Fruit fly (Drosophila melanogaster) whole organism, wandering third instar larva: ENCODE data around the gene Pex10.

Experiments used
- Abd-B ChIP-seq: fragments of >200 bp; optimal IDR thresholded peaks from 2 replicates; lab custom pipeline; 2017; ENCODE audit warnings: missing biosample characterization, missing genetic modification characterization
- CG32264 ChIP-seq: fragments of 200-800 bp; sonication (Bioruptor generic); optimal IDR thresholded peaks from 2 replicates; lab custom pipeline; 2016; ENCODE audit warnings: missing biosample characterization, missing genetic modification characterization
- CG9705 ChIP-seq: fragments of 200-800 bp; sonication (Bioruptor generic); optimal IDR thresholded peaks from 2 replicates; lab custom pipeline; 2018; ENCODE audit warnings: missing biosample characterization, mild to moderate bottlenecking, missing genetic modification characterization
- CrebA ChIP-seq: fragments of 200-800 bp; sonication (Bioruptor generic); optimal IDR thresholded peaks from 2 replicates; lab custom pipeline; 2016; ENCODE audit warnings: missing biosample characterization, mild to moderate bottlenecking, missing genetic modification characterization, borderline replicate concordance
- Dfd ChIP-seq: fragments of >200 bp; optimal IDR thresholded peaks from 2 replicates; lab custom pipeline; 2017; ENCODE audit warnings: missing biosample characterization, missing genetic modification characterization
- Dif ChIP-seq: fragments of 200-275, 200-300 bp; sonication (Bioruptor generic); optimal IDR thresholded peaks from 2 replicates; lab custom pipeline; 2018; ENCODE audit warnings: missing biosample characterization, missing genetic modification characterization; ENCODE audit not compliant: partially characterized antibody
- GATAd ChIP-seq: sonication (Bioruptor generic); optimal IDR thresholded peaks from 2 replicates; lab custom pipeline; 2016; ENCODE audit warnings: missing biosample characterization, missing genetic modification characterization
- HLH106 ChIP-seq: fragments of 200-800 bp; optimal IDR thresholded peaks from 3 replicates; lab custom pipeline; 2019; ENCODE audit warnings: missing biosample characterization, mild to moderate bottlenecking, missing genetic modification characterization, moderate library complexity
- Hnf4 ChIP-seq: fragments of 200-800 bp; sonication (Bioruptor generic); optimal IDR thresholded peaks from 2 replicates; lab custom pipeline; 2016; ENCODE audit warnings: missing biosample characterization, mild to moderate bottlenecking, missing genetic modification characterization
- Hr78 ChIP-seq: fragments of >200 bp; optimal IDR thresholded peaks from 2 replicates; lab custom pipeline; 2017; ENCODE audit warnings: missing biosample characterization, missing genetic modification characterization
- Hr83 ChIP-seq: fragments of 200-300 bp; sonication (Bioruptor generic); optimal IDR thresholded peaks from 2 replicates; lab custom pipeline; 2016; ENCODE audit warnings: missing biosample characterization, mild to moderate bottlenecking, missing genetic modification characterization, moderate library complexity; ENCODE audit not compliant: poor library complexity, severe bottlenecking
- Jra ChIP-seq: sonication (Bioruptor generic); optimal IDR thresholded peaks from 2 replicates; lab custom pipeline; 2016; ENCODE audit warnings: missing biosample characterization, missing genetic modification characterization
- Mio ChIP-seq: sonication (Bioruptor generic); optimal IDR thresholded peaks from 2 replicates; lab custom pipeline; 2016; ENCODE audit warnings: missing biosample characterization, missing genetic modification characterization
- Myc ChIP-seq: fragments of >200 bp; optimal IDR thresholded peaks from 2 replicates; lab custom pipeline; 2017
- N ChIP-seq: fragments of >200 bp; optimal IDR thresholded peaks from 2 replicates; lab custom pipeline; 2018; ENCODE audit warnings: missing biosample characterization, missing external identifiers, missing genetic modification characterization
- OdsH ChIP-seq: fragments of 200-800 bp; sonication (Bioruptor generic); optimal IDR thresholded peaks from 2 replicates; lab custom pipeline; 2016; ENCODE audit warnings: missing biosample characterization, mild to moderate bottlenecking, missing genetic modification characterization
- Rel ChIP-seq, 2 experiments: fragments of 200-800 bp; sonication (Bioruptor generic) in 1 of 2; optimal IDR thresholded peaks; 2 replicates in 1 of 2; 3 replicates in 1 of 2; lab custom pipeline; 2016 to 2019; ENCODE audit warnings: mild to moderate bottlenecking in 2 of 2, missing biosample characterization in 2 of 2, missing genetic modification characterization in 2 of 2, moderate library complexity in 1 of 2
- Sp1 ChIP-seq: fragments of 200-800 bp; sonication (Bioruptor generic); optimal IDR thresholded peaks from 3 replicates; lab custom pipeline; 2019; ENCODE audit warnings: missing biosample characterization, mild to moderate bottlenecking, missing genetic modification characterization, moderate library complexity
- Vsx2 ChIP-seq: fragments of 200-300, 225-300 bp; sonication (Bioruptor generic); optimal IDR thresholded peaks from 2 replicates; lab custom pipeline; 2018; ENCODE audit warnings: missing biosample characterization, missing genetic modification characterization; ENCODE audit not compliant: partially characterized antibody
- br ChIP-seq: fragments of 200-800 bp; sonication (Bioruptor generic); optimal IDR thresholded peaks from 2 replicates; lab custom pipeline; 2016; ENCODE audit warnings: missing biosample characterization, missing genetic modification characterization
- brk ChIP-seq: fragments of 200-800 bp; sonication (Bioruptor generic); optimal IDR thresholded peaks from 2 replicates; lab custom pipeline; 2016; ENCODE audit warnings: missing biosample characterization, mild to moderate bottlenecking, missing genetic modification characterization
- dl ChIP-seq, 2 experiments: fragments of 175-275, 200-275 bp in 1 of 2; fragments of 200-275 bp in 1 of 2; sonication (Bioruptor generic); optimal IDR thresholded peaks; lab custom pipeline; 2018; ENCODE audit warnings: mild to moderate bottlenecking in 2 of 2, missing biosample characterization in 2 of 2, missing genetic modification characterization in 2 of 2, moderate library complexity in 2 of 2; ENCODE audit not compliant: partially characterized antibody in 2 of 2, insufficient read depth in 1 of 2
- dmrt93B ChIP-seq: fragments of 200-800 bp; sonication (Bioruptor generic); optimal IDR thresholded peaks from 2 replicates; lab custom pipeline; 2018; ENCODE audit warnings: missing biosample characterization, mild to moderate bottlenecking, missing genetic modification characterization
- dsf ChIP-seq: sonication (Bioruptor generic); optimal IDR thresholded peaks from 2 replicates; lab custom pipeline; 2016; ENCODE audit warnings: missing biosample characterization, missing genetic modification characterization, borderline replicate concordance
- ey ChIP-seq: fragments of 200-800 bp; sonication (Bioruptor generic); optimal IDR thresholded peaks from 2 replicates; lab custom pipeline; 2016; ENCODE audit warnings: missing biosample characterization, missing genetic modification characterization
- foxo ChIP-seq, 2 experiments: fragments of 200-800 bp; sonication (Bioruptor generic); optimal IDR thresholded peaks; 2 replicates in 1 of 2; 3 replicates in 1 of 2; lab custom pipeline; 2016 to 2017; ENCODE audit warnings: missing biosample characterization in 2 of 2, missing genetic modification characterization in 2 of 2
- fru ChIP-seq: fragments of 200-800 bp; sonication (Bioruptor generic); optimal IDR thresholded peaks from 3 replicates; lab custom pipeline; 2016; ENCODE audit warnings: missing biosample characterization, mild to moderate bottlenecking, missing genetic modification characterization
- h ChIP-seq: fragments of 200-800 bp; sonication (Bioruptor generic); optimal IDR thresholded peaks from 3 replicates; lab custom pipeline; 2016; ENCODE audit warnings: missing biosample characterization, mild to moderate bottlenecking, missing genetic modification characterization
- jim ChIP-seq: fragments of 175-275, 200-325 bp; sonication (Bioruptor generic); optimal IDR thresholded peaks from 2 replicates; lab custom pipeline; 2016; ENCODE audit warnings: missing biosample characterization, mild to moderate bottlenecking, missing genetic modification characterization
- lola ChIP-seq: fragments of >200 bp; optimal IDR thresholded peaks from 2 replicates; lab custom pipeline; 2017; ENCODE audit warnings: missing biosample characterization, missing genetic modification characterization
- pan ChIP-seq: fragments of >200 bp; optimal IDR thresholded peaks from 2 replicates; lab custom pipeline; 2017
- psq ChIP-seq: fragments of 200-800 bp; sonication (Bioruptor generic); optimal IDR thresholded peaks from 3 replicates; lab custom pipeline; 2017; ENCODE audit warnings: missing biosample characterization, mild to moderate bottlenecking, missing genetic modification characterization, moderate library complexity
- rgr ChIP-seq: fragments of 200-800 bp; sonication (Bioruptor generic); optimal IDR thresholded peaks from 3 replicates; lab custom pipeline; 2016; ENCODE audit warnings: missing biosample characterization, mild to moderate bottlenecking, missing genetic modification characterization
- sage ChIP-seq: fragments of 200-800 bp; sonication (Bioruptor generic); optimal IDR thresholded peaks from 2 replicates; lab custom pipeline; 2016; ENCODE audit warnings: missing biosample characterization, mild to moderate bottlenecking, missing genetic modification characterization
- sv ChIP-seq: fragments of 200-800 bp; sonication (Bioruptor generic); optimal IDR thresholded peaks from 3 replicates; lab custom pipeline; 2016; ENCODE audit warnings: missing biosample characterization, missing genetic modification characterization
- tai ChIP-seq: sonication (Bioruptor generic); optimal IDR thresholded peaks from 2 replicates; lab custom pipeline; 2016; ENCODE audit warnings: missing biosample characterization, missing genetic modification characterization
- usp ChIP-seq: fragments of >200 bp; optimal IDR thresholded peaks from 2 replicates; lab custom pipeline; 2017; ENCODE audit warnings: missing biosample characterization, missing genetic modification characterization
- woc ChIP-seq: sonication (Bioruptor generic); optimal IDR thresholded peaks from 2 replicates; lab custom pipeline; 2016; ENCODE audit warnings: missing biosample characterization, mild to moderate bottlenecking, missing genetic modification characterization

Pex10 gene

dm6 chr3L:1584781-1585180 lies 26.8 kb downstream of the Pex10 start:
- peak; percentile 60 for TF ChIP-seq sage (GFP tag; lab: Kevin White, UChicago)
- TF ChIP-seq woc, result peak; percentile 72
- peak; percentile 30 for TF ChIP-seq CG9705 (GFP tag; lab: Kevin White, UChicago)
- TF ChIP-seq Sp1 (GFP tag; lab: Kevin White, UChicago), result peak; percentile 0
- TF ChIP-seq foxo (GFP tag; optimal IDR thresholded peaks at IDR 0.05; lab: Kevin White, UChicago), result peak in 1 of 2 experiments; percentile 39
- TF ChIP-seq pan (lab: Kevin White, UChicago), result no peak
- TF ChIP-seq Hr78 (GFP tag; lab: Kevin White, UChicago), result no peak
- TF ChIP-seq Jra, result no peak
- no peak for TF ChIP-seq Rel (GFP tag; optimal IDR thresholded peaks at IDR 0.05; lab: Kevin White, UChicago)
- TF ChIP-seq Rel (tag; optimal IDR thresholded peaks at IDR 0.05; lab: Kevin White, UChicago), result no peak
- no peak for TF ChIP-seq sv (GFP tag; lab: Kevin White, UChicago)
- TF ChIP-seq ey (GFP tag; lab: Kevin White, UChicago), result peak; percentile 38
- TF ChIP-seq CG32264, result peak; percentile 71
- TF ChIP-seq HLH106 (tag; lab: Kevin White, UChicago), result peak; percentile 72
- TF ChIP-seq brk (GFP tag; lab: Kevin White, UChicago), result no peak
- TF ChIP-seq h, result peak; percentile 78
- TF ChIP-seq Abd-B (GFP tag; lab: Kevin White, UChicago), result no peak
- TF ChIP-seq Mio (GFP tag; lab: Kevin White, UChicago), result no peak
- TF ChIP-seq dsf (GFP tag; lab: Kevin White, UChicago), result no peak
- TF ChIP-seq rgr (GFP tag; lab: Kevin White, UChicago), result no peak
- TF ChIP-seq jim (GFP tag; lab: Kevin White, UChicago), result no peak
- peak; percentile 46 for TF ChIP-seq br (GFP tag; lab: Kevin White, UChicago)
- no peak for TF ChIP-seq psq (GFP tag; lab: Kevin White, UChicago)
- peak; percentile 61 for TF ChIP-seq dmrt93B (GFP tag; lab: Kevin White, UChicago)

DNA sequence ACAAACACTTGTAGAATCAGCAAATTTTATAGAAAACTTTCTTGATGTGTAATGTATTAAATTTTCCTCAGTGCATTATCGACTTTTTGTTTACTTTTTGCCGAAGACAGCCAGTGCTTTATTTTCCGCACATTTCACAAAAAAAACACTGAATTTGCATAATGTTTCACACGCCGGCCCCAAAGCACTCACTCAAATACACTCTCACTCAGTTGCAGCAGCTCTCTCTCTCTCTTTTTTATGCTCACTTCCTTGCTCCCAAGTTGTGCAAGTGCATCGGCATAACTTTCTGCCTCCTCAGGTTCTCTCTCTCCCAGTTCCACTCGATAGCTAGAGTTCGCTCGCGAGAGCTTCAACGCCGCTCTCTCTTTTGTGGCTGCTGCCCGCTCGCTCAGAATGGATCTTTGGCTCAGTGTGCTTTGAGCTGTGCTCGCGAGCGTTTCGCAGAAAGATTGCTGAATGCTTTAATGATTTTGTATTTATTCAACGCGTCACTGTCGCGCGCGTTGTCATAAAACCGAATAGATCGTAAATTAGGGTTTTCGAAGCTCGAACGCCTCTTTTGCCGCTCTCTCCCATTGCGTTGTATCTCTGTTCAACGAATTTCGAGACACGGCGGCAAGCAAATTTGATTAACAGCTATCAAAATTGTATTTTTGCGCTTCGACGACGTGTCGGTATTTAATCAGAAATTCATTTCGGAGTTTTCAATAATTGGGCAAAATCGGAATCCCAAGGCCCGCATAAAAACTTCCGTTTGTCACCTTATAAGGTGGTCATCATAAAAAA lies 28.4 kb downstream of the Pex10 start:
- TF ChIP-seq dl (GFP tag; optimal IDR thresholded peaks at IDR 0.05; lab: Kevin White, UChicago; ENCODE audit: insufficient read depth in 1 of 2, partially characterized antibody in 2 of 2), result peak; percentile 96 to 98
- no peak for TF ChIP-seq GATAd (GFP tag; lab: Kevin White, UChicago)
- peak; percentile 64 for TF ChIP-seq Rel (GFP tag; optimal IDR thresholded peaks at IDR 0.05; lab: Kevin White, UChicago)
- peak; percentile 10 for TF ChIP-seq Rel (tag; optimal IDR thresholded peaks at IDR 0.05; lab: Kevin White, UChicago)
- peak; percentile 48 for TF ChIP-seq fru (GFP tag; lab: Kevin White, UChicago)
- peak; percentile 90 for TF ChIP-seq h
- no peak for TF ChIP-seq Mio (GFP tag; lab: Kevin White, UChicago)
- no peak for TF ChIP-seq OdsH
- peak; percentile 86 for TF ChIP-seq CrebA (GFP tag; lab: Kevin White, UChicago)
- peak; percentile 35 for TF ChIP-seq Hnf4 (GFP tag; lab: Kevin White, UChicago)
- TF ChIP-seq lola (GFP tag; lab: Kevin White, UChicago), result no peak
- peak; percentile 45 for TF ChIP-seq CG32264
- no peak for TF ChIP-seq ey (GFP tag; lab: Kevin White, UChicago)
- no peak for TF ChIP-seq Myc
- TF ChIP-seq pan (lab: Kevin White, UChicago), result no peak
- peak; percentile 37 for TF ChIP-seq Sp1 (GFP tag; lab: Kevin White, UChicago)
- TF ChIP-seq br (GFP tag; lab: Kevin White, UChicago), result peak; percentile 49
- no peak for TF ChIP-seq Hr78 (GFP tag; lab: Kevin White, UChicago)
- no peak for TF ChIP-seq dmrt93B (GFP tag; lab: Kevin White, UChicago)
- no peak for TF ChIP-seq sv (GFP tag; lab: Kevin White, UChicago)
- peak; percentile 41 for TF ChIP-seq psq (GFP tag; lab: Kevin White, UChicago)
- no peak for TF ChIP-seq dsf (GFP tag; lab: Kevin White, UChicago)
- TF ChIP-seq rgr (GFP tag; lab: Kevin White, UChicago), result peak; percentile 44
- peak; percentile 74 for TF ChIP-seq sage (GFP tag; lab: Kevin White, UChicago)
- no peak for TF ChIP-seq N (GFP tag; lab: Kevin White, UChicago)
- TF ChIP-seq Dfd (GFP tag; lab: Kevin White, UChicago), result no peak
- peak; percentile 99 for TF ChIP-seq Dif (GFP tag; lab: Kevin White, UChicago)
- TF ChIP-seq HLH106 (tag; lab: Kevin White, UChicago), result no peak
- peak; percentile 76 for TF ChIP-seq Jra
- no peak for TF ChIP-seq CG9705 (GFP tag; lab: Kevin White, UChicago)
- TF ChIP-seq Abd-B (GFP tag; lab: Kevin White, UChicago), result no peak
- TF ChIP-seq tai (GFP tag; lab: Kevin White, UChicago), result no peak
- no peak for TF ChIP-seq usp (GFP tag; lab: Kevin White, UChicago)
- TF ChIP-seq brk (GFP tag; lab: Kevin White, UChicago), result peak; percentile 42
- TF ChIP-seq woc, result no peak
- peak; percentile 95 for TF ChIP-seq Vsx2 (GFP tag; lab: Kevin White, UChicago)
- peak; percentile 82 for TF ChIP-seq Hr83 (GFP tag; lab: Kevin White, UChicago)
- no peak for TF ChIP-seq jim (GFP tag; lab: Kevin White, UChicago)
- TF ChIP-seq foxo (GFP tag; optimal IDR thresholded peaks at IDR 0.05; lab: Kevin White, UChicago), result peak in 1 of 2 experiments; percentile 48
